Fruit fly (Drosophila melanogaster): Measurements from ENCODE around the gene alt.

Gene alt

dm6 chr3R:17686875-17687274 is 4.6 kb upstream of the alt start, which contains the start of gene CG31249 (continued):
- TF ChIP-seq Hr51 (GFP tag; optimal IDR thresholded peaks at IDR 0.05), result no peak
- no peak for TF ChIP-seq tx (GFP tag; optimal IDR thresholded peaks at IDR 0.05)
- TF ChIP-seq HmgZ (tag; optimal IDR thresholded peaks at IDR 0.05), result peak; percentile 8
- no peak for TF ChIP-seq Deaf1 (tag; optimal IDR thresholded peaks at IDR 0.05)
- no peak for TF ChIP-seq esg (GFP tag; conservative IDR thresholded peaks at IDR 0.05)
- TF ChIP-seq CG30020 (tag; optimal IDR thresholded peaks at IDR 0.05), result peak; percentile 33
- TF ChIP-seq ro (GFP tag; IDR thresholded peaks at IDR 0.05), result no peak
- no peak for TF ChIP-seq Spps (tag; optimal IDR thresholded peaks at IDR 0.05)
- TF ChIP-seq hbn (GFP tag; IDR thresholded peaks at IDR 0.05; ENCODE audit: partially characterized antibody), result peak; percentile 83
- peak; percentile 29 for TF ChIP-seq CG17829 (tag; optimal IDR thresholded peaks at IDR 0.05)
- TF ChIP-seq Sry-δ (GFP tag; optimal IDR thresholded peaks at IDR 0.05), result peak; percentile 69
- TF ChIP-seq CG18262 (tag; optimal IDR thresholded peaks at IDR 0.05), result no peak
- TF ChIP-seq CG32532 (GFP tag; IDR thresholded peaks at IDR 0.05), result peak; percentile 40; the same call in 1 of the 2 replicates
- TF ChIP-seq vvl (GFP tag; IDR thresholded peaks at IDR 0.05), result peak; percentile 39; the same call in 1 of the 2 replicates
- TF ChIP-seq ase (GFP tag; IDR thresholded peaks at IDR 0.05), result no peak
- TF ChIP-seq CG15601 (tag; optimal IDR thresholded peaks at IDR 0.05), result no peak
- TF ChIP-seq CG15269 (tag; optimal IDR thresholded peaks at IDR 0.05), result no peak
- no peak for TF ChIP-seq bigmax (GFP tag; optimal IDR thresholded peaks at IDR 0.05)
- no peak for TF ChIP-seq HLHmδ (GFP tag; optimal IDR thresholded peaks at IDR 0.05)
- TF ChIP-seq CG2712 (tag; optimal IDR thresholded peaks at IDR 0.05), result peak; percentile 4
- TF ChIP-seq az2 (GFP tag; optimal IDR thresholded peaks at IDR 0.05), result no peak
- TF ChIP-seq knrl (GFP tag; IDR thresholded peaks at IDR 0.05; ENCODE audit: partially characterized antibody), result peak; percentile 53; the same call in 2 of the 3 replicates
- TF ChIP-seq NfI (GFP tag; optimal IDR thresholded peaks at IDR 0.05), result no peak
- no peak for TF ChIP-seq GATAe (GFP tag; conservative IDR thresholded peaks at IDR 0.05)
- TF ChIP-seq CG8281 (tag; optimal IDR thresholded peaks at IDR 0.05), result no peak
- no peak for TF ChIP-seq CG2678 (tag; optimal IDR thresholded peaks at IDR 0.05)
- TF ChIP-seq CG10979 (tag; optimal IDR thresholded peaks at IDR 0.05), result no peak
- TF ChIP-seq stc (GFP tag; IDR thresholded peaks at IDR 0.05), result no peak
- TF ChIP-seq ewg (GFP tag; optimal IDR thresholded peaks at IDR 0.05), result no peak
- peak; percentile 29; the same call in 1 of the 2 replicates for TF ChIP-seq Rfx (GFP tag; IDR thresholded peaks at IDR 0.05)
- peak; percentile 43 for TF ChIP-seq CG12391 (tag; optimal IDR thresholded peaks at IDR 0.05)
- 0 out of 3 replicates have a peak, but pooled peaks have one; percentile 40 for TF ChIP-seq CG14860 (GFP tag; IDR thresholded peaks at IDR 0.05; ENCODE audit: partially characterized antibody)
- no peak for TF ChIP-seq CG17802 (tag; optimal IDR thresholded peaks at IDR 0.05)
- peak; percentile 59 for TF ChIP-seq Med (GFP tag)
- TF ChIP-seq pita (GFP tag; optimal IDR thresholded peaks at IDR 0.05), result no peak
- no peak for TF ChIP-seq crp (GFP tag; optimal IDR thresholded peaks at IDR 0.05)

- TF ChIP-seq CG7963 (GFP tag; IDR thresholded peaks at IDR 0.05; ENCODE audit: partially characterized antibody), result no peak; the same call in 2 of the 3 replicates
- no peak for TF ChIP-seq CkIIα-i1 (GFP tag; IDR thresholded peaks at IDR 0.05)
- peak; percentile 59 for TF ChIP-seq CG3995 (GFP tag; optimal IDR thresholded peaks at IDR 0.05)
- no peak for TF ChIP-seq CG12769 (tag; optimal IDR thresholded peaks at IDR 0.05)
- TF ChIP-seq CG17802 (tag; optimal IDR thresholded peaks at IDR 0.05), result no peak
- TF ChIP-seq CG2712 (tag; optimal IDR thresholded peaks at IDR 0.05), result peak; percentile 11
- no peak for TF ChIP-seq CG18262 (tag; optimal IDR thresholded peaks at IDR 0.05)
- TF ChIP-seq scrt (GFP tag; optimal IDR thresholded peaks at IDR 0.05), result no peak
- no peak for TF ChIP-seq CG5245 (GFP tag; optimal IDR thresholded peaks at IDR 0.05)
- no peak for TF ChIP-seq bsh (GFP tag; optimal IDR thresholded peaks at IDR 0.05)
- no peak for TF ChIP-seq Side (GFP tag; optimal IDR thresholded peaks at IDR 0.05)
- TF ChIP-seq zfh1 (GFP tag; IDR thresholded peaks at IDR 0.05), result no peak
- no peak for TF ChIP-seq zfh2 (GFP tag; optimal IDR thresholded peaks at IDR 0.05)
- no peak for TF ChIP-seq CG4820 (GFP tag; optimal IDR thresholded peaks at IDR 0.05)
- no peak for TF ChIP-seq CG14965 (GFP tag; optimal IDR thresholded peaks at IDR 0.05; ENCODE audit: borderline replicate concordance)
- no peak for TF ChIP-seq CG3726 (GFP tag; IDR thresholded peaks at IDR 0.05)
- no peak for TF ChIP-seq tup (GFP tag; optimal IDR thresholded peaks at IDR 0.05)
- TF ChIP-seq sim (GFP tag; IDR thresholded peaks at IDR 0.05), result no peak
These were observed 2.5 kb upstream of the alt start, which contains the start of the genes CG31251 and CG31360 for dm6 chr3R:17684854-17685253. CG31251 (minus strand) TSS chr3R:17684915. CG31360 (plus strand) TSS chr3R:17685097.
